Worm (Caenorhabditis elegans): Measurements from ENCODE around the gene C02G6.2.

DNA sequence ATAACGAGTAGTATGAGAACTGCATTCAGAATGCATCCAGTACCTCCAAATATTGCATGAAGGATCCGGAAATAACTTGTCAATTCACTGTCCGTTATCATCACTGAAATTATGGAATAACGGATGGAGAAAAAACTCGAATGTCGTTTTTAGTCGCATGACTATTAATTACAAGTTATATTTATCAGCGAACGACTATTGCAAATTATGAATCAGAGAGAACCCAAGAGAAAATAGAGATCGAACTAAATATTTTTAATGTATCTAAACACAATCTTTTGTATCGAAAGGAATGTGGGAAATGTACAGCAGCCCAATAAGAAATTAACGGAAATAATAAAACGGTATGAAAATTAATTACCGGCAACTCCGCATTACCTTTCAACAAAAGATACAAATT is 28.1 kb downstream of the C02G6.2 start, which contains the start of gene srd-16:
- TF ChIP-seq pes-1 (GFP tag; IDR thresholded peaks at IDR 0.05), result no peak
- TF ChIP-seq ama-1 (optimal IDR thresholded peaks at IDR 0.05), result no peak
- no peak for TF ChIP-seq ceh-13 (GFP tag; optimal IDR thresholded peaks at IDR 0.05)
- no peak for TF ChIP-seq hmg-4 (GFP tag; optimal IDR thresholded peaks at IDR 0.05)
- TF ChIP-seq ets-7 (tag; optimal IDR thresholded peaks at IDR 0.05), result no peak
- TF ChIP-seq tbx-37 (GFP tag; conservative IDR thresholded peaks at IDR 0.05), result no peak
- no peak for TF ChIP-seq hnd-1 (tag; optimal IDR thresholded peaks at IDR 0.05)
- no peak for TF ChIP-seq hmbx-1 (tag; optimal IDR thresholded peaks at IDR 0.05)
- no peak for TF ChIP-seq flt-1 (GFP tag; IDR thresholded peaks at IDR 0.05)
- TF ChIP-seq scrt-1 (GFP tag; IDR thresholded peaks at IDR 0.05), result no peak
- no peak for TF ChIP-seq F13C5.2 (tag; optimal IDR thresholded peaks at IDR 0.05)
- TF ChIP-seq sea-1 (GFP tag; conservative IDR thresholded peaks at IDR 0.05), result no peak
